Fruit fly (Drosophila melanogaster) ovary, adult (tissue): ENCODE results near the gene how.
A peak's percentile ranks its signal among the peaks of the same experiment; 100 is the strongest.

Source experiments
- CG17801 ChIP-seq: fragments of 200-800 bp; optimal IDR thresholded peaks from 2 replicates; lab custom pipeline; 2019; ENCODE audit warnings: missing biosample characterization, mild to moderate bottlenecking, missing genetic modification characterization, moderate library complexity; ENCODE audit not compliant: partially characterized antibody

The how gene

DNA sequence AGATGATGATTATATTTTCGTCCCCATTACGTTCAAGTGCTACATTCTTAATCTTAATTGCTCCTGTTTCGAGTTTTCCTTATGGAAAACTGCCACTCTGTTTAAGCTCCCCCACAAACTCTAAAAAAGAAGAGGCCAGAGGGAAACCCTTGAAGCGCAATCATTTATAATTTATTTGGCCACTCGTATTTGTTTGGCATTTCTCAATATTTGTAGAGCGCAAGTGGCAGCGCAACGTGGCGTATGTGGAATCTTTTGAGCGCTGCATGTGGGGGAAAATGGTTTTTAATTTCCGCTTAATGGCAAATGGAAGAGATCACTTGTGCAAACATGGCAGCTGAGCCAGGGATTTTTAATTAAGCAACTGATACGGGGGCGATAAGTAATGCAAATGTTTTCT, 25.2 kb downstream of the how start:
- no peak for TF ChIP-seq CG17801 (GFP tag; lab: Kevin White, UChicago)

DNA sequence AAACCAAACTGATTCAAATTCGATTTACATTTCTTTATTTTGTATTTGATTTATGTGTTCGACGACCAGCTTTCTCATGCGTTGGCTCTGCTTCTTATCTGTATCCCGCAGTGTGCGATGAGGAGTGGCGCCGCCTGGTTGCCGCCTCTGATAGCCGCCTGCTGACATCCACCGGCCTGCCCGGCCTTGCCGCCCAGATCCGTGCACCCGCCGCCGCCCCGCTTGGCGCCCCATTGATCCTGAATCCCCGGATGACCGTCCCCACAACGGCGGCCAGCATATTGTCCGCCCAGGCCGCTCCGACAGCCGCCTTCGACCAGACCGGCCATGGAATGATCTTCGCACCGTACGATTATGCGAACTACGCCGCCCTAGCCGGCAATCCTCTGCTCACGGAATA, 29.6 kb downstream of the how start:
- no peak for TF ChIP-seq CG17801 (GFP tag; lab: Kevin White, UChicago)

DNA sequence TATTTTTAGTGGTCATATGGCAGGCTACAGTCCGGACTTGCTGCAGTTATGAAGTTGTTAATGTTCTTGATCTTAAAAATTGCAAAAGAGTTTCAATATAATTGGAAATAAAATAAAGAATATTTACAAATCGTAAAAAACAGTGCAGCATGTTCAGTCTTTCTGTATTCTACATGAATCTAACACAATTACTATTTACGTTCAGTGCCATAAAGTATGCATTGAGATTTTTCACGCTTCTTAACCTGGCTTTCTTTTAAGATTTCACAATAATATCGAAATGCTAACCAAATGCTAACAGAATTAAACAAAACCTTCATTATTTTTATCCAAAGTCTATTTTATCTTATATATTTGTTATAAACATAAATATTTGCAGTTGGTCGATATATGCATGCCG, 30.6 kb downstream of the how start:
- no peak for TF ChIP-seq CG17801 (GFP tag; lab: Kevin White, UChicago)

DNA sequence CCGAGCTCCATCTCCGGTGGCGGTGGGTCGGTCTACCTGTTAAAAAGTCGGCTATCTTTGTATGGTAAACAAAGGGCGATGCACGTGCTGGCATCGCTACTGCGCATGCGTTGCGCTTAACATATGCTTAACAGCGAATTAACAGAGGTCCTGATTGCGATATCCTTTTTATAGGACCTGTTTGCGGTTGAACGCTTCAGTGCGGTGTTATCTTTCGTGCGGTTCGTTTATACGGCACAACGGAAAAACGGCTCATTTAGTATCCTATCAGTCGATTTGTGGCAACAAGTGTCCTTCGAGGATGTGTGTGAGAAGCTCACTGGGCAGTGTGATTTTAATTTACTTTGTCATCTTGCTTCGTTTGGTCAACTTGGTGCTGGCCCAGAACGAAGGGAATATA, 38.2 kb downstream of the how start, which contains the start of gene CG13408:
TSS of gene CG13408 (plus strand) at position 222 of the 400 bp plus-strand sequence.
- TF ChIP-seq CG17801 (GFP tag; lab: Kevin White, UChicago): no peak

DNA sequence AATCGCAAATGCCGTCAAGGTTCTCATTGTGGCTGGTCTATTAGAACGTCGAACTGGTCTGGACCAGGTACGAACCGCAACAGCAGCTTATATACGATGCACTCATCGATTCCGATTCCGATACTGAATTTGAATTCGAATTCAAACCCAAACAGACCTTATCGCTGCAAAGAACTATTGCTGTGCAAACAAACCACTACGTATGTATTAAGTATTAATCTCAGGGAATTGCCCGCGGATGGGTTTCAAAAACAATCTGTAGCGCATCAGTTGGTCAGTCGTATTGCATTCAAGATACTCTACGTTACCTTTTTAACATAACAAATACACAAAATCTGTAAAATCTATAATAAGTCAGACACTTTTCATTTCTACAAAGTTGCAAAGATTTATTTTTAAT, 44.3 kb downstream of the how start, which contains the start of gene BomT3:
TSS of gene BomT3 (minus strand) at position 101 of the 400 bp plus-strand sequence.
- no peak for TF ChIP-seq CG17801 (GFP tag; lab: Kevin White, UChicago)

DNA sequence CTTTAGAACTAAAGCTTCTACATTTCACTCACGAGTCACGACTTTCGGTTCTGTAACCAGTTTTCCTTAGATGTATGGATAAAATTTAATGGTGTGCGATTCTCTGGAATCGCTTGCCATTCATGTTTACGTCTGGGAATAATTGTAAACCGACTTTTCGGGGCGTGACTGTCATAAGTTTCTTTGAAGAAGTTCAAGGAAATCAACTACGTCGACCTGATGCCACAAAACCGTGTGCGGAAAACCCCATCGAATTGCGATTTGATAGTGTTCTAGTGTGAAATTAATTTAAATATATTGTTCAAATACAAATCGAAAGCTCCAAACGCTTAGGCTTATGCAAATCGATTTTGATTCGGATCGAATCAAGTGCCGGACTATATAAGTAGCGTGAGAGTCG, 44.8 kb downstream of the how start, which contains the start of gene BomBc3:
TSS of gene BomBc3 (plus strand) at position 301 of the 400 bp plus-strand sequence.
- TF ChIP-seq CG17801 (GFP tag; lab: Kevin White, UChicago): no peak

DNA sequence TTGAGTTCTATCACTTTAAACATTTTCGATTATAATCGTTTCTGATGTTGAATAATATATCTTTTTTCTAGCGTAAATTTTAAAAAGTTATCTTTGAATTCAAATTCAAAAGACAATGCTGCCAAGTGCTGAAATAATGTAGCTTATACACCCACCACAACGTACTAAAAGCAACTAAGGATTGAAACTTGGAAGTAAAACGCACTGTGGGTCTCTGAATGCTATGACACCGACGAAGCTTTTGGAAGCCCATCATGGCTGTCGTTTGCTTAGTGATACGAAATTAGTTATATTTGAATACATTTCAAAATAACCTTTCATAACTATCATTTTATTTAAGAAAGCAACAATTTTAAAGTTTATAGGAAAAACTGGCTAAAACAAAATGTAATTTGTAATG, 52.0 kb downstream of the how start:
- TF ChIP-seq CG17801 (GFP tag; lab: Kevin White, UChicago): no peak

DNA sequence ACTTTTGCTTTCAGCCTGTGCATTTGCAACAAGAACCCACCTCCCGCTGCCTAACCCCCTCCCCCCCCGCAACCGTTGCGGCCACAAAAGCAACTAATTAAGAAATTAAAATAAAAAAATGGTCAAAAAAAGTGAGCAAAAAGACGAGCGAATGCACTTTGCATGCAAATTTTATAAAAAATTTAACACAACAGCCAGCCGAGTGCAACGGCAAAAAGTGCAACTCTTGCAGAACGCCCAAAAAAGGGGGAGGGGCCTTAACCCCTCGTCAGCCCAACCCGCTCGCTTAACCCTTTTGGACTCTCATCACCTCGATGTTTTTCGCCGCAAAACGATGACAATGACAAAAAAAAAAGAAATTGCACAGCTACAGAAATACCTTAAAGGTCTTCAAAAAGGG, 54.9 kb downstream of the how start:
- peak; percentile 58 for TF ChIP-seq CG17801 (GFP tag; lab: Kevin White, UChicago)

DNA sequence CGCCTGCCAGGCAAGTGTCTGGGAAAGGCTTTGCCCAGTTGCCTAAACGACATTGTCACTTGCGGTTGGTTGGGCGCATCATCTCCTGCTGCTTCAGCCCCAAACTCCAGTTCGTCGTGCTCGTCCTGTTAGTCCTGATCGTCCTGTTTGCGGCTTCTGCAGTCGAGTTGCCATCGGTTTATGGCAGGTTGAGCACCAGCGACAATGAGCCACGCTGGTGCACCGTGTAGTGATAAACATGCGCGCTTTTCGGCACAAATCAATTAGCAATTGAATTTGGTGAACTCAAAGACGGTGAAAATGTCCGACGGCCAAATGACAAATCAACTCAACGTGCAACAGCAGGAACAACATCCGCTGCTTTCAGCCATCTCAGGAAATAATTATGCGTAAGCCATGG, 61.1 kb downstream of the how start, which contains the start of gene CG13407:
TSS of gene CG13407 (plus strand) at position 301 of the 400 bp plus-strand sequence.
- no peak for TF ChIP-seq CG17801 (GFP tag; lab: Kevin White, UChicago)

DNA sequence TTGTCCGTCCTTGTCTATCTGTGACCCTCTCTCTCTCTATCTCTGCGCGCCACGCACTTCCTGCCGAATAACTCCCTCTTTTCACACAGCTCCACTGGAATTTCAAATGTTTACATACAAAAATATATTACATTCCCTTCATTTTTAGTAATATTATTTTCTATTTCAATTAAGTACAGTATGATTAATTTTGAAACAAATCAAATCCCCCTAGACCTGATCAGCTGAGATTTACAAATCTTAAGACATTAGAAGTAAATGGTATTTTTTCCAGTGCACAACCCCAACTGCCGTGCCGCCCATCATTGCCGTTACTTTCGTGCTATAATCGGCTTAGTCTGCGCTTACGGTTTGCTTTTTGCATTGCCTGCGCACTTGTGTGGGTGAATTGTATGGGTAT, 66.3 kb downstream of the how start:
- TF ChIP-seq CG17801 (GFP tag; lab: Kevin White, UChicago): no peak

DNA sequence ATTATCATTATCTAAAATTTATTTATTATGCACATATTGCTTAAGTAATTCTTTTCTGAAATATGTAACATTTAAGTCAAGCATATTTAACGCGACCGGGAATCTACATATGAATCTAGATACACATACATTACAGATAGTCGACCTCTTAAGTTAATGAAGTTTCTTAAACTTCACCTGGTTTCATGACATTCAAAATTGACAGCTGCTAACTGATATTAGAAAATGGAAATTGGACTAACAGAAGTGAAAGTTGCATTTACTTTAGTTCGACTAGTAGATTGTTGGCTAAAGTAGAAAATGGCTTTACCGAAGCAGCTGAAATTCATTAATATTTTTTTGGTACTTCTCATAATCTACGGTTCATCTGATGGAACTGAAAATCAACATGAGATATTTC, 71.1 kb downstream of the how start, which contains the start of gene Ir94a:
TSS of gene Ir94a (plus strand) at position 301 of the 400 bp plus-strand sequence.
- no peak for TF ChIP-seq CG17801 (GFP tag; lab: Kevin White, UChicago)

DNA sequence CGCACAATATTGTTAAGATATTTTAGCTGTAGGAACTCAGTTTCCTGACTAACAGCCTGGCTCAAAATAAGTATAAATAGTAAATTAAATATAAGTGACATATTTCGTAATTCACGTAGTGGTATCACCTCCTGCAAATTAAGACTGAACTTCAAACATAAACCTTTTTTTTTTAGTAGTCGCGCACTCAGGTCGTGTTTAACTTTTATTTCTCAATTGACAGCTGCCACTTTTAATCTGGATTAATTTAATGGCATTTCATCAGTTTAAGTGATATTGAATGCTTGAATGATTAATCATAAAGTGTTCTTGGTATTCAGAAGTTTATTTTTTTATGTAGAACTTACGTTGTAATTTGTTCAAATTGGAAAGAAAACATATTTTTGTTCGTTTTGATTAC, 75.2 kb downstream of the how start, which contains the start of gene Ir94b:
TSS of gene Ir94b (minus strand) at position 101 of the 400 bp plus-strand sequence.
- TF ChIP-seq CG17801 (GFP tag; lab: Kevin White, UChicago): no peak

DNA sequence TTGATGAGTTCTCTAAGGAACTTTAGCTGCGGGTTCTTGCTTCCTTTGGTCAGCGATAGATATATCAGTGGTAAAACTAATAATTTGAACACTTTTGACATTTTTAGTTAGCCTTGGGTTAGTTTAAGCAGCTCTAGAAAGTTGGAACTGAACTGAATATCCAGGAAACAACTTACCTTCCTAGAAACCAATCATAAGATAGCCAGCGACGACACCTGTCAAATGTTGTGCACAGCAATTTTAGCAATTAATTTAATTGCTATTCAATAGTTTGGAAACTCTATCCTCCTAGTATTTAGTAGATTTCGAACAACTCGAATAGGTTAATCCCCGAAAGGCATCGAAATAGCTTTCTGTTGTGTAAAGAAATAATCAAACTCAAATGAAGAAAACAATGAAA, 77.4 kb downstream of the how start, which contains the start of gene Ir94c:
TSS of gene Ir94c (minus strand) at position 101 of the 400 bp plus-strand sequence.
- no peak for TF ChIP-seq CG17801 (GFP tag; lab: Kevin White, UChicago)

DNA sequence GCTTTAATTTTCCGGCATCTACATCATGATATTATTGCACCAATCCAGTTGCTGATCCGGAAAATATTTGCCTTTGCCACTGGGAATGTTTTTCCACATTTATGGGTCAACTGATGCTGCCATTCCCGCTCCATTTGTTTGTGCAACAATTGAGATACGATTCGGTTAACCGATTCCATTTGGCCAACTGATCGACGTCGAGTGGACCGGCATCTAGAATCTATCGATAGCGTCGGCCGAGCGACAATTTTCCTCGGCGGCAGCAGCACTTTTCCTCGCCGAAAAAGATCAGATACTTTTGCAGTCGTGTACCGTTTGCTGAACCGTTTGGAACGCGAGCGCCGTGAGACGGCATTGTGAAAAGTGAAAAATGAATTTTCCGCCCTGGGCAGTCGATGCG, 77.8 kb downstream of the how start, which contains the start of gene CG42390:
TSS of gene CG42390 (plus strand) at position 301 of the 400 bp plus-strand sequence.
- no peak for TF ChIP-seq CG17801 (GFP tag; lab: Kevin White, UChicago)

DNA sequence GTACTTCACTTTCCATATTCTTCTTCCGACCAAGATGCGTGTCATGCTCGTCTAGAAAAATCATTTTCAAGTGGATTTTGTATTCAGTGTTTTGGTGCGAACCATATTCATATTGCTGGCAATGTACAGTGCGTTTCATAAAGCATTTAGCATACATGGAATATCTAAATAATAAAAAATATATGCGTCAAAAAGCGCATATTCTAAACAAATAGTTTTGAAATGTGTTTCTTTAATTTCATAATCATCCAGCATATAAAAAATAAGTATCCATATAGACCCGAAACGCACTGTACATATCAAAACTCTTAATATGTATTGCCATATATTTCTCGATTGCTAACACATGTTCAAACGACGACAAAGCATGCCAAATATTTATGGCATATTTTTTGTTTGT, 79.2 kb downstream of the how start:
- no peak for TF ChIP-seq CG17801 (GFP tag; lab: Kevin White, UChicago)

DNA sequence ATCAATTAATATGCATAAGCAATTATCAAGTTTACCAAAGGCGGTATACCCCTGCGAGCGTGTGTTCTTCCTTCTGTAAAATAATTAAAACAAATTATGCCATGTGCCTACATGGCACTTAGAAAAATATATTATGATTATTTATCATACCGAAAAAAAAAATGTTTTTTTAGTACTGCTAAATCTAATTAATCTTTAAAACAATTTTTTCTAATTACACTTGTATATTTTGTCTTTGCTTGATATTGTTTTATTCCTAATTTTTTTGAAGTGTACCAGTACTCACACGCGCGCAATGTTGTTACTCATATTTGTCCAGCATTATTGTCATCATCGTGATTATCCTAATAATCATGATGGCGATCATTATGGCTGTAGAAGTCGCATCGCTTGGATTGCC, 81.4 kb downstream of the how start:
- TF ChIP-seq CG17801 (GFP tag; lab: Kevin White, UChicago): no peak
